ENCODE assay signal across 1 fruit fly cellular context in genomic region chr2L:20086295-20087096, dm6.
TF ChIP-seq lines count a peak whose summit lies in the region.

No protein-coding gene starts in this region.

TF ChIP-seq in whole organism, embryonic, 481 proteins besides CTCF, POLR2A, EP300 and RAD21 (continued from another document and continues in another):
- peak; percentile 56 for TF ChIP-seq CG2116 (GFP tag; optimal IDR thresholded peaks at IDR 0.05; lab: Kevin White, UChicago)
- TF ChIP-seq CG13287 (GFP tag; IDR thresholded peaks at IDR 0.05; lab: Robert Waterston, UW; ENCODE audit: partially characterized antibody), result peak; percentile 29; the same call in 1 of the 2 replicates
- no peak for TF ChIP-seq pan (optimal IDR thresholded peaks at IDR 0.05; lab: Kevin White, UChicago)
- TF ChIP-seq pan (GFP tag; optimal IDR thresholded peaks at IDR 0.05 in 1 of 2, IDR thresholded peaks at IDR 0.05 in 1 of 2), result peak in 1 of 2 experiments; percentile 92
- peak; percentile 53 for TF ChIP-seq HmgZ (tag; optimal IDR thresholded peaks at IDR 0.05; lab: Kevin White, UChicago)
- peak; percentile 8 for TF ChIP-seq HmgD (GFP tag; optimal IDR thresholded peaks at IDR 0.05; lab: Kevin White, UChicago)
- peak; percentile 83 for TF ChIP-seq CG3407 (GFP tag; optimal IDR thresholded peaks at IDR 0.05; lab: Kevin White, UChicago)
- TF ChIP-seq Dad (GFP tag; optimal IDR thresholded peaks at IDR 0.05; lab: Kevin White, UChicago), result peak; percentile 59
- TF ChIP-seq Tbp (GFP tag; optimal IDR thresholded peaks at IDR 0.05; lab: Kevin White, UChicago), result no peak
- peak; percentile 72 for TF ChIP-seq Chrac-16 (GFP tag; optimal IDR thresholded peaks at IDR 0.05; lab: Kevin White, UChicago)
- TF ChIP-seq lab (GFP tag; optimal IDR thresholded peaks at IDR 0.05; lab: Kevin White, UChicago), result peak; percentile 83
- TF ChIP-seq slp2 (GFP tag; optimal IDR thresholded peaks at IDR 0.05; lab: Kevin White, UChicago), result peak; percentile 57
- no peak for TF ChIP-seq prd (optimal IDR thresholded peaks at IDR 0.05; lab: Kevin White, UChicago)
- TF ChIP-seq prd (GFP tag; IDR thresholded peaks at IDR 0.05; lab: Robert Waterston, UW), result peak; percentile 91
- TF ChIP-seq bcd (GFP tag; optimal IDR thresholded peaks at IDR 0.05; lab: Kevin White, UChicago), result peak; percentile 69
- TF ChIP-seq Max (GFP tag; optimal IDR thresholded peaks at IDR 0.05; lab: Kevin White, UChicago), result peak; percentile 73
- peak; percentile 61 for TF ChIP-seq CG17802 (tag; optimal IDR thresholded peaks at IDR 0.05; lab: Kevin White, UChicago)
- peak; percentile 78 for TF ChIP-seq CG11398 (GFP tag; optimal IDR thresholded peaks at IDR 0.05; lab: Kevin White, UChicago)
- peak; percentile 52 for TF ChIP-seq Nf-YB (GFP tag; optimal IDR thresholded peaks at IDR 0.05; lab: Kevin White, UChicago)
- TF ChIP-seq HLH3B (GFP tag; IDR thresholded peaks at IDR 0.05; lab: Robert Waterston, UW), result peak; percentile 84
- peak; percentile 76 for TF ChIP-seq onecut (GFP tag; IDR thresholded peaks at IDR 0.05; lab: Robert Waterston, UW)
- peak; percentile 87 for TF ChIP-seq CG2678 (tag; optimal IDR thresholded peaks at IDR 0.05; lab: Kevin White, UChicago)
- peak; percentile 91 for TF ChIP-seq sug (tag; optimal IDR thresholded peaks at IDR 0.05; lab: Kevin White, UChicago)
- peak; percentile 52 for TF ChIP-seq Bgb (GFP tag; IDR thresholded peaks at IDR 0.05; lab: Robert Waterston, UW; ENCODE audit: partially characterized antibody)
- peak; percentile 90 for TF ChIP-seq CG10366 (GFP tag; IDR thresholded peaks at IDR 0.05; lab: Robert Waterston, UW)
- no peak for TF ChIP-seq CG8478 (optimal IDR thresholded peaks at IDR 0.05; lab: Kevin White, UChicago)
- TF ChIP-seq CG33213 (GFP tag; optimal IDR thresholded peaks at IDR 0.05; lab: Kevin White, UChicago), result peak; percentile 72
- TF ChIP-seq E2f1 (GFP tag; IDR thresholded peaks at IDR 0.05; lab: Robert Waterston, UW), result peak; percentile 78
- no peak for TF ChIP-seq CG4617 (GFP tag; optimal IDR thresholded peaks at IDR 0.05; lab: Kevin White, UChicago; ENCODE audit: borderline replicate concordance)
- TF ChIP-seq CG14050 (GFP tag; IDR thresholded peaks at IDR 0.05; lab: Robert Waterston, UW), result peak; percentile 82
- TF ChIP-seq btn (GFP tag; optimal IDR thresholded peaks at IDR 0.05; lab: Kevin White, UChicago), result peak; percentile 67
- peak; percentile 40 for TF ChIP-seq bigmax (GFP tag; optimal IDR thresholded peaks at IDR 0.05; lab: Kevin White, UChicago)
- peak; percentile 92 for TF ChIP-seq otp (GFP tag; IDR thresholded peaks at IDR 0.05; lab: Robert Waterston, UW)
- TF ChIP-seq gem (tag; optimal IDR thresholded peaks at IDR 0.05; lab: Kevin White, UChicago), result peak; percentile 88
- TF ChIP-seq lmd (GFP tag; IDR thresholded peaks at IDR 0.05; lab: Robert Waterston, UW), result peak; percentile 79
- TF ChIP-seq CG13123 (GFP tag; optimal IDR thresholded peaks at IDR 0.05; lab: Kevin White, UChicago), result peak; percentile 77
- TF ChIP-seq hb (GFP tag; IDR thresholded peaks at IDR 0.05; lab: Robert Waterston, UW; ENCODE audit: partially characterized antibody), result 0 out of 3 replicates have a peak, but pooled peaks have one; percentile 57
- peak; percentile 56 for TF ChIP-seq CG10565 (GFP tag; optimal IDR thresholded peaks at IDR 0.05; lab: Kevin White, UChicago)
- TF ChIP-seq CG12155 (GFP tag; optimal IDR thresholded peaks at IDR 0.05; lab: Kevin White, UChicago), result peak; percentile 68
- peak; percentile 79 for TF ChIP-seq row (GFP tag; IDR thresholded peaks at IDR 0.05; lab: Robert Waterston, UW)
- peak; percentile 73 for TF ChIP-seq Nf-YA (GFP tag; IDR thresholded peaks at IDR 0.05; lab: Robert Waterston, UW)
- peak; percentile 74 for TF ChIP-seq caup (GFP tag; optimal IDR thresholded peaks at IDR 0.05; lab: Kevin White, UChicago; ENCODE audit: severe bottlenecking)
- TF ChIP-seq Ravus (GFP tag; IDR thresholded peaks at IDR 0.05; lab: Robert Waterston, UW), result peak; percentile 25
- peak; percentile 72 for TF ChIP-seq NC2α (GFP tag; optimal IDR thresholded peaks at IDR 0.05; lab: Kevin White, UChicago)
- peak; percentile 77 for TF ChIP-seq CG4424 (GFP tag; optimal IDR thresholded peaks at IDR 0.05; lab: Kevin White, UChicago)
- TF ChIP-seq CG16815 (GFP tag; optimal IDR thresholded peaks at IDR 0.05; lab: Kevin White, UChicago), result peak; percentile 53
- TF ChIP-seq CG1603 (tag; optimal IDR thresholded peaks at IDR 0.05; lab: Kevin White, UChicago), result peak; percentile 59
- TF ChIP-seq CG7839 (tag; optimal IDR thresholded peaks at IDR 0.05; lab: Kevin White, UChicago), result peak; percentile 83
- TF ChIP-seq CG13894 (tag; optimal IDR thresholded peaks at IDR 0.05; lab: Kevin White, UChicago), result peak; percentile 14
- TF ChIP-seq Optix (GFP tag; IDR thresholded peaks at IDR 0.05; lab: Robert Waterston, UW), result peak; percentile 77
- peak; percentile 78 for TF ChIP-seq org-1 (GFP tag; optimal IDR thresholded peaks at IDR 0.05; lab: Kevin White, UChicago)
- peak; percentile 85 for TF ChIP-seq sqz (GFP tag; optimal IDR thresholded peaks at IDR 0.05; lab: Kevin White, UChicago)
- TF ChIP-seq gce (GFP tag; IDR thresholded peaks at IDR 0.05; lab: Robert Waterston, UW), result peak; percentile 91
- no peak for TF ChIP-seq lov (optimal IDR thresholded peaks at IDR 0.05; lab: Kevin White, UChicago)
- TF ChIP-seq lov (GFP tag; IDR thresholded peaks at IDR 0.05; lab: Robert Waterston, UW), result peak; percentile 78; the same call in 2 of the 3 replicates
- no peak; the same call in 1 of the 2 replicates for TF ChIP-seq wdn (GFP tag; IDR thresholded peaks at IDR 0.05; lab: Robert Waterston, UW)
- peak; percentile 55; the same call in 1 of the 2 replicates for TF ChIP-seq CG8765 (GFP tag; IDR thresholded peaks at IDR 0.05; lab: Robert Waterston, UW)
- peak; percentile 77 for TF ChIP-seq H2.0 (GFP tag; IDR thresholded peaks at IDR 0.05; lab: Robert Waterston, UW)
- peak; percentile 67 for TF ChIP-seq CG17612 (GFP tag; IDR thresholded peaks at IDR 0.05; lab: Robert Waterston, UW)
- TF ChIP-seq dm (GFP tag; optimal IDR thresholded peaks at IDR 0.05; lab: Kevin White, UChicago), result peak; percentile 78
- peak; percentile 79 to 86 for TF ChIP-seq chif (GFP tag; optimal IDR thresholded peaks at IDR 0.05; lab: Kevin White, UChicago)
- TF ChIP-seq CG6272 (GFP tag; IDR thresholded peaks at IDR 0.05; lab: Robert Waterston, UW), result peak; percentile 68
- peak; percentile 89 for TF ChIP-seq unpg (GFP tag; optimal IDR thresholded peaks at IDR 0.05; lab: Kevin White, UChicago)
- TF ChIP-seq da (GFP tag; optimal IDR thresholded peaks at IDR 0.05; lab: Kevin White, UChicago), result peak; percentile 22
- no peak for TF ChIP-seq sna (GFP tag; IDR thresholded peaks at IDR 0.05; lab: Robert Waterston, UW; ENCODE audit: partially characterized antibody)
- TF ChIP-seq hbn (GFP tag; IDR thresholded peaks at IDR 0.05; lab: Robert Waterston, UW; ENCODE audit: partially characterized antibody), result no peak
- TF ChIP-seq CG12219 (GFP tag; optimal IDR thresholded peaks at IDR 0.05; lab: Kevin White, UChicago), result peak; percentile 78
- TF ChIP-seq Fer3 (tag; optimal IDR thresholded peaks at IDR 0.05; lab: Kevin White, UChicago), result peak; percentile 80
- TF ChIP-seq wek (GFP tag; optimal IDR thresholded peaks at IDR 0.05; lab: Kevin White, UChicago), result peak; percentile 60
- TF ChIP-seq tap (tag; optimal IDR thresholded peaks at IDR 0.05; lab: Kevin White, UChicago), result peak; percentile 79
- TF ChIP-seq CG6254 (GFP tag; optimal IDR thresholded peaks at IDR 0.05; lab: Kevin White, UChicago), result peak; percentile 72
- TF ChIP-seq CG2129 (GFP tag; IDR thresholded peaks at IDR 0.05; lab: Robert Waterston, UW; ENCODE audit: partially characterized antibody), result no peak
- TF ChIP-seq CG3847 (GFP tag; IDR thresholded peaks at IDR 0.05; lab: Robert Waterston, UW), result peak; percentile 51
- TF ChIP-seq CG7556 (GFP tag; optimal IDR thresholded peaks at IDR 0.05; lab: Kevin White, UChicago), result peak; percentile 86
- peak; percentile 42; the same call in 1 of the 2 replicates for TF ChIP-seq Doc2 (GFP tag; IDR thresholded peaks at IDR 0.05; lab: Robert Waterston, UW)
- TF ChIP-seq dpn (GFP tag; optimal IDR thresholded peaks at IDR 0.05; lab: Kevin White, UChicago), result peak; percentile 68 to 79
- TF ChIP-seq ham (GFP tag; IDR thresholded peaks at IDR 0.05; lab: Robert Waterston, UW), result no peak
- TF ChIP-seq CG9797 (GFP tag; optimal IDR thresholded peaks at IDR 0.05; lab: Kevin White, UChicago), result peak; percentile 8
- peak; percentile 47 for TF ChIP-seq nom (GFP tag; optimal IDR thresholded peaks at IDR 0.05; lab: Kevin White, UChicago)
- TF ChIP-seq ttk (GFP tag; IDR thresholded peaks at IDR 0.05; lab: Robert Waterston, UW), result peak; percentile 81
- peak; percentile 91 for TF ChIP-seq Ets65A (GFP tag; lab: Kevin White, UChicago)
- TF ChIP-seq CG10654 (GFP tag; optimal IDR thresholded peaks at IDR 0.05; lab: Kevin White, UChicago), result peak; percentile 71
- TF ChIP-seq danr (GFP tag; IDR thresholded peaks at IDR 0.05; lab: Robert Waterston, UW), result peak; percentile 63
- no peak for TF ChIP-seq HLH4C (GFP tag; IDR thresholded peaks at IDR 0.05; lab: Robert Waterston, UW; ENCODE audit: partially characterized antibody)
- peak; percentile 84 for TF ChIP-seq CG11093 (GFP tag; IDR thresholded peaks at IDR 0.05; lab: Robert Waterston, UW)
- peak; percentile 42 for TF ChIP-seq Sry-δ (GFP tag; optimal IDR thresholded peaks at IDR 0.05; lab: Kevin White, UChicago)
- peak; percentile 56 for TF ChIP-seq psq (GFP tag; optimal IDR thresholded peaks at IDR 0.05; lab: Kevin White, UChicago)
- no peak for TF ChIP-seq fru (optimal IDR thresholded peaks at IDR 0.05; lab: Kevin White, UChicago)
- TF ChIP-seq Hr51 (GFP tag; optimal IDR thresholded peaks at IDR 0.05; lab: Kevin White, UChicago), result peak; percentile 70 to 87
- peak; percentile 51 for TF ChIP-seq CG11723 (GFP tag; optimal IDR thresholded peaks at IDR 0.05; lab: Kevin White, UChicago)
- peak; percentile 87 for TF ChIP-seq CG18599 (GFP tag; optimal IDR thresholded peaks at IDR 0.05; lab: Kevin White, UChicago)
- TF ChIP-seq pzg (GFP tag; optimal IDR thresholded peaks at IDR 0.05; lab: Kevin White, UChicago), result no peak
- TF ChIP-seq Sox100B (GFP tag; optimal IDR thresholded peaks at IDR 0.05; lab: Kevin White, UChicago), result peak; percentile 88
- TF ChIP-seq CHES-1-like (GFP tag; optimal IDR thresholded peaks at IDR 0.05; lab: Kevin White, UChicago), result peak; percentile 78
- TF ChIP-seq CG16813 (GFP tag; IDR thresholded peaks at IDR 0.05; lab: Robert Waterston, UW; ENCODE audit: partially characterized antibody), result no peak
- TF ChIP-seq unc-4 (GFP tag; IDR thresholded peaks at IDR 0.05; lab: Robert Waterston, UW; ENCODE audit: partially characterized antibody), result no peak
- TF ChIP-seq pho (GFP tag; optimal IDR thresholded peaks at IDR 0.05; lab: Kevin White, UChicago), result peak; percentile 81
- no peak for TF ChIP-seq nerfin-2 (GFP tag; IDR thresholded peaks at IDR 0.05; lab: Robert Waterston, UW; ENCODE audit: partially characterized antibody)
- peak; percentile 73 for TF ChIP-seq CG14710 (tag; optimal IDR thresholded peaks at IDR 0.05; lab: Kevin White, UChicago)
- TF ChIP-seq trem (tag; optimal IDR thresholded peaks at IDR 0.05; lab: Kevin White, UChicago), result peak; percentile 71
- peak; percentile 70 for TF ChIP-seq E2f2 (GFP tag; IDR thresholded peaks at IDR 0.05; lab: Robert Waterston, UW)
- TF ChIP-seq Neu2 (GFP tag; optimal IDR thresholded peaks at IDR 0.05; lab: Kevin White, UChicago; ENCODE audit: borderline replicate concordance), result no peak
- peak; percentile 88 for TF ChIP-seq CG4707 (GFP tag; optimal IDR thresholded peaks at IDR 0.05; lab: Kevin White, UChicago)
- TF ChIP-seq Stat92E (GFP tag; optimal IDR thresholded peaks at IDR 0.05; lab: Kevin White, UChicago), result peak in 1 of 3 experiments; percentile 68
- TF ChIP-seq Pdp1 (GFP tag; optimal IDR thresholded peaks at IDR 0.05; lab: Kevin White, UChicago), result peak; percentile 85 to 93
- peak; percentile 84 for TF ChIP-seq az2 (GFP tag; optimal IDR thresholded peaks at IDR 0.05; lab: Kevin White, UChicago)
- TF ChIP-seq CG17568 (GFP tag; optimal IDR thresholded peaks at IDR 0.05; lab: Kevin White, UChicago), result peak; percentile 81
- TF ChIP-seq Bdp1 (GFP tag; optimal IDR thresholded peaks at IDR 0.05; lab: Kevin White, UChicago), result peak; percentile 72
- peak; percentile 83 for TF ChIP-seq crol (GFP tag; IDR thresholded peaks at IDR 0.05; lab: Robert Waterston, UW)
- peak; percentile 89 for TF ChIP-seq Xrp1 (GFP tag; IDR thresholded peaks at IDR 0.05; lab: Robert Waterston, UW)
- no peak for TF ChIP-seq yki (optimal IDR thresholded peaks at IDR 0.05; lab: Kevin White, UChicago)
- peak; percentile 62 for TF ChIP-seq D19B (GFP tag; optimal IDR thresholded peaks at IDR 0.05; lab: Kevin White, UChicago)
- peak; percentile 82 for TF ChIP-seq CG10979 (tag; optimal IDR thresholded peaks at IDR 0.05; lab: Kevin White, UChicago)
- TF ChIP-seq her (GFP tag; optimal IDR thresholded peaks at IDR 0.05; lab: Kevin White, UChicago), result peak; percentile 77
- TF ChIP-seq B-H1 (GFP tag; IDR thresholded peaks at IDR 0.05; lab: Robert Waterston, UW), result peak; percentile 83
- TF ChIP-seq Hey (tag; optimal IDR thresholded peaks at IDR 0.05; lab: Kevin White, UChicago), result peak; percentile 27
- TF ChIP-seq Abd-B (GFP tag; optimal IDR thresholded peaks at IDR 0.05; lab: Kevin White, UChicago), result peak; percentile 37
- TF ChIP-seq Sry-β (GFP tag; optimal IDR thresholded peaks at IDR 0.05; lab: Kevin White, UChicago), result peak; percentile 0
- TF ChIP-seq NC2β (GFP tag; optimal IDR thresholded peaks at IDR 0.05; lab: Kevin White, UChicago), result peak; percentile 74
- peak; percentile 82 for TF ChIP-seq CG14667 (GFP tag; IDR thresholded peaks at IDR 0.05; lab: Robert Waterston, UW)
- peak; percentile 74; the same call in 2 of the 3 replicates for TF ChIP-seq Mrtf (GFP tag; IDR thresholded peaks at IDR 0.05; lab: Robert Waterston, UW)
- peak; percentile 71 for TF ChIP-seq CG15514 (GFP tag; optimal IDR thresholded peaks at IDR 0.05; lab: Kevin White, UChicago)
- no peak for TF ChIP-seq CG6791 (GFP tag; IDR thresholded peaks at IDR 0.05; lab: Robert Waterston, UW; ENCODE audit: partially characterized antibody)
- peak; percentile 56 for TF ChIP-seq CG8359 (GFP tag; optimal IDR thresholded peaks at IDR 0.05; lab: Kevin White, UChicago; ENCODE audit: borderline replicate concordance)
- peak; percentile 82 for TF ChIP-seq sens-2 (GFP tag; IDR thresholded peaks at IDR 0.05; lab: Robert Waterston, UW)
- TF ChIP-seq CG32767 (GFP tag; IDR thresholded peaks at IDR 0.05; lab: Robert Waterston, UW), result no peak; the same call in 1 of the 2 replicates
- no peak for TF ChIP-seq CkIIα-i1 (GFP tag; IDR thresholded peaks at IDR 0.05; lab: Robert Waterston, UW)
- TF ChIP-seq h (optimal IDR thresholded peaks at IDR 0.05; lab: Kevin White, UChicago), result no peak
- TF ChIP-seq phol (tag; optimal IDR thresholded peaks at IDR 0.05; lab: Kevin White, UChicago), result peak; percentile 83
